Fruit fly (Drosophila melanogaster): Measurements from ENCODE around the gene CG5412.
A peak's percentile ranks its signal among the peaks of the same experiment; 100 is the strongest.

The CG5412 gene

dm6 chr3R:20600109-20600508 is 23.3 kb downstream of the CG5412 start:
- TF ChIP-seq CG12104 (GFP tag; optimal IDR thresholded peaks at IDR 0.05) (no peak), jigr1 (GFP tag; IDR thresholded peaks at IDR 0.05) (no peak), CG18764 (GFP tag; optimal IDR thresholded peaks at IDR 0.05) (no peak), abd-A (tag; optimal IDR thresholded peaks at IDR 0.05) (peak; percentile 32), Med (GFP tag) (peak; percentile 51), gfzf (GFP tag; optimal IDR thresholded peaks at IDR 0.05) (no peak)

DNA sequence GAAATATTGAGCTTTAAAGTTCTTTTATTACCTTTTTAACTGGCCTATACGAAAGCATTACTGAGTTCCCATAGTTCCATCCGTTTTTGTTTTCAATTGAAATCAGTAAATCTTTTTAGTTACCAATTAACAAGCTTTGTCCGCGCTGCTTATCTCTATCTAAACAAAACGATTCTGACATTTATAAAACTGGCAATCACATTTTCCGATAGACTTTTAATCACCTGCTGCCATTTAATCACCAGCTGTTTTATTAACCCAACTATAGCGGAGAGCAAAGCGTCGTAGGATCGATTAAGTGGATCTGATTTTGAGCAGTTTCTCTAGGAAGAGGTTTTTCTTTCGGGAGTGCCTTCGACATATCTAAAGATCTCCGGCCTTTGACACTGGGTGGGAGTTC is 25.7 kb downstream of the CG5412 start:
- peak; percentile 24 for TF ChIP-seq sug (tag; optimal IDR thresholded peaks at IDR 0.05)
- TF ChIP-seq grn (GFP tag; optimal IDR thresholded peaks at IDR 0.05), result peak; percentile 40
- no peak for TF ChIP-seq C15 (GFP tag; IDR thresholded peaks at IDR 0.05)
- TF ChIP-seq Hey (tag; optimal IDR thresholded peaks at IDR 0.05), result peak; percentile 30
- peak; percentile 92 for TF ChIP-seq exex (tag; optimal IDR thresholded peaks at IDR 0.05)
- no peak for TF ChIP-seq CG10267 (tag; optimal IDR thresholded peaks at IDR 0.05)

DNA sequence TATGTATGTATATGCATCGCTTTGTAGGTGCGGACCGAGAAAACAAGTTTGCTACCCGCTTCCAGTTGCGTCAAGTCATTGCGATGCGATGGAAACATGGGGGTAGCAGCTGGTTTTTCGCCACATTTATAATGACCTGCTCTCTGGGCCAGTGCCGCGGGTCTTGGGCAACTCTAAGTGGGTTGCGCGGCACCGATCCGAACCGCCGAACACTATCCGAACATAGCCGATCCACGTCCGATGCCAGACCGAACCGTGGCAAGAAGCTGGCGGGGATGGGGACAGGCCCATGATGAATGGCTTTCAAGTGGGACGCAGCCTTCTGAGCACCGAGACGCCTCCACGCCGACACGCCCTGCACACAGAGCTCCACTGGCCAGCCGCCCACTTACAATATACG is 27.2 kb downstream of the CG5412 start:
- TF ChIP-seq CG4328 (GFP tag; optimal IDR thresholded peaks at IDR 0.05) (no peak), sd (tag; optimal IDR thresholded peaks at IDR 0.05) (peak; percentile 3), CG6254 (GFP tag; optimal IDR thresholded peaks at IDR 0.05) (no peak), vnd (GFP tag; IDR thresholded peaks at IDR 0.05; ENCODE audit: partially characterized antibody) (no peak), CG8281 (tag; optimal IDR thresholded peaks at IDR 0.05) (no peak), CG15269 (tag; optimal IDR thresholded peaks at IDR 0.05) (no peak), CG14050 (GFP tag; IDR thresholded peaks at IDR 0.05) (no peak), CG1832 (GFP tag; optimal IDR thresholded peaks at IDR 0.05) (no peak), nau (GFP tag; optimal IDR thresholded peaks at IDR 0.05) (peak; percentile 78), h (optimal IDR thresholded peaks at IDR 0.05) (no peak), ham (GFP tag; IDR thresholded peaks at IDR 0.05) (no peak), fd96Cb (tag; optimal IDR thresholded peaks at IDR 0.05) (no peak), schlank (tag; optimal IDR thresholded peaks at IDR 0.05) (no peak), CG8290 (GFP tag; optimal IDR thresholded peaks at IDR 0.05) (no peak), CG8290 (tag; optimal IDR thresholded peaks at IDR 0.05) (peak in 1 of 2 experiments; percentile 46), CG6654 (GFP tag; optimal IDR thresholded peaks at IDR 0.05) (no peak), pfk (GFP tag; optimal IDR thresholded peaks at IDR 0.05) (no peak), gcm (GFP tag; optimal IDR thresholded peaks at IDR 0.05) (peak; percentile 79), btn (GFP tag; optimal IDR thresholded peaks at IDR 0.05) (no peak), chn (GFP tag; optimal IDR thresholded peaks at IDR 0.05) (no peak), CG4360 (GFP tag; IDR thresholded peaks at IDR 0.05) (no peak), grn (GFP tag; optimal IDR thresholded peaks at IDR 0.05) (no peak), zfh1 (GFP tag; IDR thresholded peaks at IDR 0.05) (no peak), Pdp1 (GFP tag; optimal IDR thresholded peaks at IDR 0.05) (peak in 1 of 2 experiments; percentile 10), seq (GFP tag; IDR thresholded peaks at IDR 0.05) (no peak), chinmo (GFP tag; IDR thresholded peaks at IDR 0.05; ENCODE audit: partially characterized antibody) (0 out of 4 replicates have a peak, but pooled peaks have one; percentile 56), CG12769 (tag; optimal IDR thresholded peaks at IDR 0.05) (peak; percentile 89), Asciz (GFP tag; optimal IDR thresholded peaks at IDR 0.05) (no peak), Sry-δ (GFP tag; optimal IDR thresholded peaks at IDR 0.05) (no peak), CG2120 (GFP tag; optimal IDR thresholded peaks at IDR 0.05) (no peak), CG10543 (GFP tag; optimal IDR thresholded peaks at IDR 0.05) (peak; percentile 87), hkb (optimal IDR thresholded peaks at IDR 0.05) (no peak), hkb (GFP tag; IDR thresholded peaks at IDR 0.05) (no peak), CG32532 (GFP tag; IDR thresholded peaks at IDR 0.05) (peak; percentile 24; the same call in 1 of the 2 replicates), CG15601 (tag; optimal IDR thresholded peaks at IDR 0.05) (no peak), Deaf1 (tag; optimal IDR thresholded peaks at IDR 0.05) (peak; percentile 96), Atf3 (GFP tag; optimal IDR thresholded peaks at IDR 0.05) (no peak), fu2 (GFP tag; optimal IDR thresholded peaks at IDR 0.05) (no peak)

All from whole organism, embryonic.